Worm (Caenorhabditis elegans): ENCODE results near the gene F08F8.9.

DNA sequence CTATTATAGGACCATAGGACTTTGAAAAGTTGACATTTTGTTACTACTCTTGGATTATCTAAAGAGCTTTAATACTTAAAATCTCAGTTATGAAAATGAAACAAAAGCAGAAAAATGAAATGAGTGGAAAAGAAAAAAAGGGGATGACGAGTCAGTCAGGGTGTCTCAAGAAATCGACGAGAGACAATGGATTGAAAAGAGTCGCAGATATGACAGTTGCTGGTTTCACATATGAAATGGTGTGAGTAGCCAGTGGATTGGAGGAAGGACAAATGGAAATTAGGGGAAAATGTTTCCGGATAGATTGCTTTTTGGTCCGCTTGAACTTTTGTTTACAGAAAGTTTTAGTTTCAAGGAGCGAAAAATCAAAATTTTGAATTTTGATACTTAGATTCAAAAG is 43.4 kb upstream of the F08F8.9 start:
- no peak for TF ChIP-seq B0310.2 (tag; optimal IDR thresholded peaks at IDR 0.05)
- TF ChIP-seq hmg-4 (GFP tag; optimal IDR thresholded peaks at IDR 0.05): no peak
- TF ChIP-seq ama-1 (optimal IDR thresholded peaks at IDR 0.05): no peak
- TF ChIP-seq scrt-1 (GFP tag; IDR thresholded peaks at IDR 0.05): no peak
- no peak for TF ChIP-seq flt-1 (GFP tag; IDR thresholded peaks at IDR 0.05)
- no peak for TF ChIP-seq aly-1 (tag; optimal IDR thresholded peaks at IDR 0.05)
- no peak for TF ChIP-seq hnd-1 (tag; optimal IDR thresholded peaks at IDR 0.05)
- TF ChIP-seq ceh-13 (GFP tag; optimal IDR thresholded peaks at IDR 0.05): no peak
